Fruit fly (Drosophila melanogaster): ENCODE results near the gene dysc.

DNA sequence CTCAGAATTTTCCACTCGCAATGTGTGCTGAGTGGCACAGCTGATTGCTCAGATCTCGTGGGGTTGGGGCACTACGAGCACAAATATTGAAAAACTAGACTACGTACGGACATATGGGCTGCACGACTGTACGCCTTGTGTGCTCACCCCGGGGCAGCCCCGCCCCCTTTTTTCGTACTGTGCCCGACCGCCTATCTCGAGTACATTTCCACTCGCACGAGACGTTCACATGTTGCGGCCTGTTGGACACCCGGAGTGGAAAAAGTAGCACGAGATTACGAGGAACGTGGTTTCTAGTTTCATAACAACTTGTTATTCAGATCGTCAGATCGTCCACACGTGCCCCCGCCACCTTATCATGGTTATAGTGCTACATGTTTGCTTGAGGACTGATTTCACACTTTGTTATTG, 39.7 kb downstream of the dysc start:
- TF ChIP-seq psq (optimal IDR thresholded peaks at IDR 0.05) (no peak), Sin3A (optimal IDR thresholded peaks at IDR 0.05) (no peak), h (optimal IDR thresholded peaks at IDR 0.05) (no peak), ttk (optimal IDR thresholded peaks at IDR 0.05) (no peak), insv (optimal IDR thresholded peaks at IDR 0.05) (no peak)
